Worm (Caenorhabditis elegans) whole organism, late embryonic: ENCODE data around the gene him-4.

Source experiments
- dve-1 ChIP-seq: sonication (generic microtip); optimal IDR thresholded peaks from 2 replicates; lab custom pipeline; 2017; ENCODE audit warnings: antibody characterized with exemption, mild to moderate bottlenecking, missing genetic modification characterization, missing compliant biosample characterization
- elt-2 ChIP-seq: sonication (generic microtip); optimal IDR thresholded peaks from 2 replicates; lab custom pipeline; 2016; ENCODE audit warnings: missing genetic modification reagents, missing genetic modification characterization, missing compliant biosample characterization
- eyg-1 ChIP-seq: sonication (generic microtip); optimal IDR thresholded peaks from 2 replicates; lab custom pipeline; 2016; ENCODE audit warnings: missing genotype, missing genetic modification characterization, missing compliant biosample characterization
- fax-1 ChIP-seq: sonication (generic microtip); optimal IDR thresholded peaks from 2 replicates; lab custom pipeline; 2016; ENCODE audit warnings: missing genotype, missing genetic modification characterization, missing compliant biosample characterization
- fkh-10 ChIP-seq: fragments of 150-350 bp; optimal IDR thresholded peaks from 2 replicates; lab custom pipeline; 2014; ENCODE audit warnings: missing biosample characterization, missing genetic modification reagents, missing genetic modification characterization
- nhr-11 ChIP-seq: fragments of 150-350 bp; optimal IDR thresholded peaks from 2 replicates; lab custom pipeline; 2014; ENCODE audit warnings: missing biosample characterization, missing genetic modification characterization
- odd-2 ChIP-seq: sonication (generic microtip); optimal IDR thresholded peaks from 2 replicates; lab custom pipeline; 2017; ENCODE audit warnings: antibody characterized with exemption, mild to moderate bottlenecking, missing genetic modification characterization, missing compliant biosample characterization
- pax-1 ChIP-seq: fragments of 150-350 bp; optimal IDR thresholded peaks from 2 replicates; lab custom pipeline; 2014; ENCODE audit warnings: missing biosample characterization, missing genetic modification characterization
- pha-4 ChIP-seq: fragments of 150-350 bp; optimal IDR thresholded peaks from 2 replicates; lab custom pipeline; 2018; ENCODE audit warnings: missing biosample characterization, missing genetic modification reagents, missing genetic modification characterization
- pqm-1 ChIP-seq: sonication (generic microtip); optimal IDR thresholded peaks from 2 replicates; lab custom pipeline; 2016; ENCODE audit warnings: missing genetic modification characterization, missing compliant biosample characterization
- syd-9 ChIP-seq: sonication (generic microtip); optimal IDR thresholded peaks from 2 replicates; lab custom pipeline; 2016; ENCODE audit warnings: mild to moderate bottlenecking, missing genetic modification characterization, moderate library complexity, missing compliant biosample characterization
- unc-3 ChIP-seq, 2 experiments: fragments of 200-800 bp in 1 of 2; sonication (Bioruptor generic) in 1 of 2; sonication (generic microtip) in 1 of 2; conservative IDR thresholded peaks in 1 of 2; optimal IDR thresholded peaks in 1 of 2; 2 replicates each; pipeline versions ENCODE4 v1.3.6 to Lab custom; 2016 to 2022; ENCODE audit warnings: missing compliant biosample characterization in 2 of 2, missing genetic modification characterization in 2 of 2, missing genetic modification reagents in 1 of 2

DNA sequence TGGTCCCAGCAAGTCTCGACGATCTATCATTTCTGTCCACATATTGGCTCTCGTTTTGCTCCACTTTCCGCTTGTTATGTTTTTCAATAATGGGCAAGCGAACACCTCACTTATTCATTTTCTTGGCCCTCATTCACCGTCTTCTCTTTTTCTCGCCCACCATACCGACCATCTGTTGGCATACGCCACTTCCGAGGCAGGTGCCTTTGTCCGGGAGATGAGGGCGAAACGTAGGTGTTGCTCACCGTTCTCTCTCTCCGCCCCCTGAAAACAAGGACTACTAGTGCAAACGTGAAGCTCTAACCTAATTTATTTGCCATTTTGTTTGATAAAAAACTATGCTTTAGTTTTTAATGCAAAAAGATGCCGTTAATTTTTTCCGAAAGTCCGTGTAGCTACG is 19.7 kb upstream of the him-4 start:
- TF ChIP-seq pha-4 (tag; lab: Kevin White, UChicago) (no peak), nhr-11 (tag; lab: Kevin White, UChicago) (no peak), syd-9 (tag; lab: Kevin White, UChicago) (no peak), eyg-1 (tag; lab: Kevin White, UChicago) (no peak), pqm-1 (tag; lab: Kevin White, UChicago) (no peak), fax-1 (tag; lab: Kevin White, UChicago) (no peak), fkh-10 (GFP tag; lab: Kevin White, UChicago) (no peak), dve-1 (tag; lab: Kevin White, UChicago) (no peak), elt-2 (no peak), odd-2 (no peak), pax-1 (tag; lab: Kevin White, UChicago) (no peak), unc-3 (GFP tag; conservative IDR thresholded peaks at IDR 0.05; lab: Robert Waterston, UW) (no peak), unc-3 (tag; optimal IDR thresholded peaks at IDR 0.05; lab: Kevin White, UChicago) (no peak)
